Worm (Caenorhabditis elegans) whole organism, young adult: ENCODE measurements around the gene C52B11.5.

Source experiments
- B0019.2 ChIP-seq: fragments of 200-800 bp; sonication (Bioruptor generic); conservative IDR thresholded peaks from 2 replicates; pipeline ENCODE4 v1.3.6; 2022; ENCODE audit warnings: missing genetic modification reagents, missing genetic modification characterization, missing compliant biosample characterization
- B0035.1 ChIP-seq: sonication (generic microtip); optimal IDR thresholded peaks from 2 replicates; lab custom pipeline; 2016; ENCODE audit warnings: missing genetic modification characterization, mild to moderate bottlenecking, missing compliant biosample characterization, missing genotype, missing genetic modification reagents
- C06A6.2 ChIP-seq: fragments of 200-800 bp; sonication (Bioruptor generic); conservative IDR thresholded peaks from 2 replicates; pipeline ENCODE4 v1.3.6; 2022; ENCODE audit warnings: missing genetic modification characterization, missing compliant biosample characterization
- D2030.7 ChIP-seq: fragments of 200-800 bp; sonication (Bioruptor generic); IDR thresholded peaks from 2 replicates; pipeline ENCODE4 v1.3.6; 2022; ENCODE audit warnings: missing genetic modification reagents, missing genetic modification characterization, missing compliant biosample characterization
- F10E7.11 ChIP-seq: sonication (generic microtip); optimal IDR thresholded peaks from 2 replicates; lab custom pipeline; 2017; ENCODE audit warnings: mild to moderate bottlenecking, missing genetic modification characterization, moderate library complexity, missing compliant biosample characterization
- F22D6.2 ChIP-seq: sonication (generic microtip); optimal IDR thresholded peaks from 2 replicates; lab custom pipeline; 2016; ENCODE audit warnings: mild to moderate bottlenecking, missing genetic modification characterization, missing compliant biosample characterization
- F37B4.10 ChIP-seq: fragments of 200-800 bp; sonication (Bioruptor generic); IDR thresholded peaks from 2 replicates; pipeline ENCODE4 v1.3.6; 2022; ENCODE audit warnings: missing genetic modification characterization, missing compliant biosample characterization
- F49E8.2 ChIP-seq: sonication (generic microtip); optimal IDR thresholded peaks from 3 replicates; lab custom pipeline; 2017; ENCODE audit warnings: missing genetic modification characterization, mild to moderate bottlenecking, missing compliant biosample characterization, antibody characterized with exemption, moderate library complexity; ENCODE audit not compliant: insufficient read depth
- F52B5.7 ChIP-seq: sonication (generic microtip); optimal IDR thresholded peaks from 2 replicates; lab custom pipeline; 2016; ENCODE audit warnings: mild to moderate bottlenecking, missing genetic modification characterization, missing compliant biosample characterization
- F57C9.4 ChIP-seq: sonication (generic microtip); optimal IDR thresholded peaks from 2 replicates; lab custom pipeline; 2017; ENCODE audit warnings: mild to moderate bottlenecking, missing genetic modification characterization, missing compliant biosample characterization
- K11D2.4 ChIP-seq: fragments of 200-800 bp; sonication (Bioruptor generic); IDR thresholded peaks from 2 replicates; pipeline ENCODE4 v1.3.6; 2022; ENCODE audit warnings: missing genetic modification reagents, missing genetic modification characterization, missing compliant biosample characterization
- T26A5.8 ChIP-seq: sonication (generic microtip); optimal IDR thresholded peaks from 2 replicates; lab custom pipeline; 2016; ENCODE audit warnings: missing genetic modification characterization, missing compliant biosample characterization
- Y53G8AR.9 ChIP-seq: fragments of 200-800 bp; sonication (Bioruptor generic); conservative IDR thresholded peaks from 2 replicates; pipeline ENCODE4 v1.3.6; 2022; ENCODE audit warnings: missing genetic modification reagents, missing genetic modification characterization, missing compliant biosample characterization
- aptf-2 ChIP-seq: fragments of 200-800 bp; sonication (Bioruptor generic); conservative IDR thresholded peaks from 2 replicates; pipeline ENCODE4 v1.3.6; 2022; ENCODE audit warnings: missing genetic modification reagents, missing genetic modification characterization, missing compliant biosample characterization
- aptf-3 ChIP-seq: fragments of 200-800 bp; sonication (Bioruptor generic); IDR thresholded peaks from 2 replicates; pipeline ENCODE4 v1.3.6; 2022; ENCODE audit warnings: missing genetic modification characterization, missing compliant biosample characterization
- atf-7 ChIP-seq: sonication (generic microtip); optimal IDR thresholded peaks from 2 replicates; lab custom pipeline; 2017; ENCODE audit warnings: mild to moderate bottlenecking, missing genetic modification characterization, missing compliant biosample characterization
- attf-3 ChIP-seq: fragments of 200-800 bp; sonication (Bioruptor generic); conservative IDR thresholded peaks from 2 replicates; pipeline ENCODE4 v1.3.6; 2022; ENCODE audit warnings: missing genetic modification reagents, missing genetic modification characterization, missing compliant biosample characterization
- attf-6 ChIP-seq: fragments of 200-800 bp; sonication (Bioruptor generic); IDR thresholded peaks from 2 replicates; pipeline ENCODE4 v1.3.6; 2022; ENCODE audit warnings: missing genetic modification reagents, missing genetic modification characterization, missing compliant biosample characterization
- bed-2 ChIP-seq: fragments of 200-800 bp; sonication (Bioruptor generic); IDR thresholded peaks from 2 replicates; pipeline ENCODE4 v1.3.6; 2022; ENCODE audit warnings: missing genetic modification reagents, missing genetic modification characterization, missing compliant biosample characterization
- ccch-3 ChIP-seq: fragments of 200-800 bp; sonication (Bioruptor generic); optimal IDR thresholded peaks from 2 replicates; lab custom pipeline; 2018; ENCODE audit warnings: mild to moderate bottlenecking, missing genetic modification characterization, missing compliant biosample characterization
- cebp-1 ChIP-seq, 2 experiments: fragments of 200-800 bp in 1 of 2; sonication (Bioruptor generic) in 1 of 2; sonication (generic microtip) in 1 of 2; IDR thresholded peaks in 1 of 2; optimal IDR thresholded peaks in 1 of 2; 2 replicates each; pipeline versions ENCODE4 v1.3.6 to Lab custom; 2017 to 2022; ENCODE audit warnings: missing compliant biosample characterization in 2 of 2, missing genetic modification characterization in 2 of 2, mild to moderate bottlenecking in 1 of 2, missing genetic modification reagents in 1 of 2, moderate library complexity in 1 of 2
- cebp-2 ChIP-seq: fragments of 200-800 bp; sonication (Bioruptor generic); IDR thresholded peaks from 2 replicates; pipeline ENCODE4 v1.3.6; 2022; ENCODE audit warnings: missing genetic modification characterization, missing compliant biosample characterization
- ceh-27 ChIP-seq: fragments of 200-800 bp; sonication (Bioruptor generic); optimal IDR thresholded peaks from 2 replicates; lab custom pipeline; 2018; ENCODE audit warnings: mild to moderate bottlenecking, missing genetic modification characterization, moderate library complexity, missing compliant biosample characterization
- ceh-79 ChIP-seq: sonication (generic microtip); optimal IDR thresholded peaks from 2 replicates; lab custom pipeline; 2017; ENCODE audit warnings: mild to moderate bottlenecking, missing genetic modification characterization, missing compliant biosample characterization
- dpff-1 ChIP-seq: sonication (generic microtip); optimal IDR thresholded peaks from 2 replicates; lab custom pipeline; 2017; ENCODE audit warnings: mild to moderate bottlenecking, missing genetic modification characterization, missing compliant biosample characterization
- egl-18 ChIP-seq: fragments of 200-800 bp; sonication (Bioruptor generic); IDR thresholded peaks from 2 replicates; pipeline ENCODE4 v1.3.6; 2022; ENCODE audit warnings: missing genetic modification reagents, missing genetic modification characterization, missing compliant biosample characterization
- egl-44 ChIP-seq: fragments of 200-800 bp; sonication (Bioruptor generic); IDR thresholded peaks from 2 replicates; pipeline ENCODE4 v1.3.6; 2022; ENCODE audit warnings: missing genetic modification reagents, missing genetic modification characterization, missing compliant biosample characterization
- ekl-4 ChIP-seq: fragments of 200-800 bp; sonication (Bioruptor generic); IDR thresholded peaks from 2 replicates; pipeline ENCODE4 v1.3.6; 2022; ENCODE audit warnings: missing genetic modification reagents, missing genetic modification characterization, missing compliant biosample characterization
- ets-4 ChIP-seq: fragments of 200-800 bp; sonication (Bioruptor generic); optimal IDR thresholded peaks from 2 replicates; lab custom pipeline; 2018; ENCODE audit warnings: mild to moderate bottlenecking, missing genetic modification characterization, missing compliant biosample characterization
- gei-17 ChIP-seq: fragments of 200-800 bp; sonication (Bioruptor generic); optimal IDR thresholded peaks from 2 replicates; lab custom pipeline; 2018; ENCODE audit warnings: mild to moderate bottlenecking, missing genetic modification characterization, missing compliant biosample characterization
- hlh-12 ChIP-seq: sonication (generic microtip); optimal IDR thresholded peaks from 2 replicates; lab custom pipeline; 2016; ENCODE audit warnings: missing genetic modification characterization, missing compliant biosample characterization
- hsf-1 ChIP-seq: fragments of 200-800 bp; sonication (Bioruptor generic); IDR thresholded peaks from 2 replicates; pipeline ENCODE4 v1.3.6; 2022; ENCODE audit warnings: missing genetic modification reagents, missing genetic modification characterization, missing compliant biosample characterization
- let-607 ChIP-seq, 2 experiments: fragments of 200-800 bp in 1 of 2; sonication (Bioruptor generic) in 1 of 2; sonication (generic microtip) in 1 of 2; optimal IDR thresholded peaks; 2 replicates each; lab custom pipeline; 2016 to 2018; ENCODE audit warnings: mild to moderate bottlenecking in 2 of 2, missing compliant biosample characterization in 2 of 2, missing genetic modification characterization in 2 of 2, moderate library complexity in 2 of 2, missing genotype in 1 of 2
- lir-1 ChIP-seq: fragments of 200-800 bp; sonication (Bioruptor generic); conservative IDR thresholded peaks from 2 replicates; pipeline ENCODE4 v1.3.6; 2022; ENCODE audit warnings: missing genetic modification reagents, missing genetic modification characterization, missing compliant biosample characterization
- lsl-1 ChIP-seq: fragments of 200-800 bp; sonication (Bioruptor generic); optimal IDR thresholded peaks from 2 replicates; lab custom pipeline; 2018; ENCODE audit warnings: mild to moderate bottlenecking, missing genetic modification characterization, moderate library complexity, missing compliant biosample characterization
- mes-4 ChIP-seq: sonication (generic microtip); optimal IDR thresholded peaks from 2 replicates; lab custom pipeline; 2016; ENCODE audit warnings: missing genotype, missing genetic modification characterization, missing compliant biosample characterization
- nhr-27 ChIP-seq: fragments of 200-800 bp; sonication (Bioruptor generic); optimal IDR thresholded peaks from 2 replicates; lab custom pipeline; 2018; ENCODE audit warnings: mild to moderate bottlenecking, missing genetic modification characterization, moderate library complexity, missing compliant biosample characterization
- nhr-80 ChIP-seq: sonication (generic microtip); optimal IDR thresholded peaks from 2 replicates; lab custom pipeline; 2016; ENCODE audit warnings: missing genetic modification characterization, missing compliant biosample characterization
- nhr-90 ChIP-seq: sonication (generic microtip); optimal IDR thresholded peaks from 2 replicates; lab custom pipeline; 2016; ENCODE audit warnings: missing genotype, mild to moderate bottlenecking, missing genetic modification characterization, missing compliant biosample characterization
- pbrm-1 ChIP-seq: fragments of 200-800 bp; sonication (Bioruptor generic); IDR thresholded peaks from 2 replicates; pipeline ENCODE4 v1.3.6; 2022; ENCODE audit warnings: missing genetic modification reagents, missing genetic modification characterization, missing compliant biosample characterization
- snpc-1.1 ChIP-seq: sonication (generic microtip); optimal IDR thresholded peaks from 2 replicates; lab custom pipeline; 2017; ENCODE audit warnings: missing genetic modification characterization, mild to moderate bottlenecking, missing compliant biosample characterization, antibody characterized with exemption, moderate library complexity, missing genotype, missing genetic modification reagents; ENCODE audit not compliant: insufficient read depth
- snpc-3.4 ChIP-seq: sonication (generic microtip); optimal IDR thresholded peaks from 2 replicates; lab custom pipeline; 2017; ENCODE audit warnings: missing genetic modification characterization, mild to moderate bottlenecking, missing compliant biosample characterization, antibody characterized with exemption, moderate library complexity, missing genotype, missing genetic modification reagents
- somi-1 ChIP-seq: fragments of 200-800 bp; sonication (Bioruptor generic); optimal IDR thresholded peaks from 2 replicates; lab custom pipeline; 2018; ENCODE audit warnings: mild to moderate bottlenecking, missing genetic modification characterization, missing compliant biosample characterization
- sptf-2 ChIP-seq: fragments of 200-800 bp; sonication (Bioruptor generic); optimal IDR thresholded peaks from 2 replicates; lab custom pipeline; 2018; ENCODE audit warnings: mild to moderate bottlenecking, missing genetic modification characterization, missing compliant biosample characterization
- tbp1 ChIP-seq: fragments of 200-800 bp; sonication (Bioruptor generic); optimal IDR thresholded peaks from 2 replicates; lab custom pipeline; 2018; ENCODE audit warnings: mild to moderate bottlenecking, missing genetic modification characterization, missing compliant biosample characterization
- tlf-1 ChIP-seq: fragments of 200-800 bp; sonication (Bioruptor generic); optimal IDR thresholded peaks from 2 replicates; lab custom pipeline; 2018; ENCODE audit warnings: mild to moderate bottlenecking, missing genetic modification characterization, missing compliant biosample characterization
- zim-3 ChIP-seq: sonication (generic microtip); optimal IDR thresholded peaks from 2 replicates; lab custom pipeline; 2017; ENCODE audit warnings: mild to moderate bottlenecking, missing genetic modification characterization, moderate library complexity, missing compliant biosample characterization
- ztf-18 ChIP-seq: sonication (generic microtip); optimal IDR thresholded peaks from 2 replicates; lab custom pipeline; 2016; ENCODE audit warnings: missing genotype, mild to moderate bottlenecking, missing genetic modification characterization, missing compliant biosample characterization
- ztf-25 ChIP-seq: fragments of 200-800 bp; sonication (Bioruptor generic); IDR thresholded peaks from 2 replicates; pipeline ENCODE4 v1.3.6; 2022; ENCODE audit warnings: missing genetic modification reagents, missing genetic modification characterization, missing compliant biosample characterization

C52B11.5 gene

ce11 chrX:1322997-1323396 lies 50.4 kb downstream of the C52B11.5 start (continued):
- peak; percentile 93 for TF ChIP-seq gei-17 (GFP tag; lab: Kevin White, UChicago)
- no peak for TF ChIP-seq cebp-2 (GFP tag; lab: Robert Waterston, UW)
- TF ChIP-seq mes-4 (tag; lab: Kevin White, UChicago): no peak
- no peak for TF ChIP-seq D2030.7 (GFP tag; lab: Robert Waterston, UW)
- TF ChIP-seq let-607 (tag; optimal IDR thresholded peaks at IDR 0.05; lab: Kevin White, UChicago): no peak
- peak; percentile 51 for TF ChIP-seq nhr-80 (tag; lab: Kevin White, UChicago)
- no peak for TF ChIP-seq F22D6.2 (tag; lab: Kevin White, UChicago)
- no peak for TF ChIP-seq ekl-4 (GFP tag; lab: Robert Waterston, UW)
- no peak for TF ChIP-seq snpc-3.4 (tag; lab: Kevin White, UChicago)
- TF ChIP-seq B0035.1 (tag; lab: Kevin White, UChicago): no peak
- no peak for TF ChIP-seq nhr-27 (tag; lab: Kevin White, UChicago)
- TF ChIP-seq F49E8.2: no peak
- TF ChIP-seq F37B4.10: no peak
- no peak for TF ChIP-seq zim-3
- peak; percentile 61 for TF ChIP-seq tlf-1 (GFP tag; lab: Kevin White, UChicago)
- no peak for TF ChIP-seq bed-2 (GFP tag; lab: Robert Waterston, UW)
- 0 out of 2 replicates have a peak, but pooled peaks have one; percentile 10 for TF ChIP-seq egl-44
- TF ChIP-seq C06A6.2 (GFP tag; lab: Robert Waterston, UW): no peak
- TF ChIP-seq ceh-27: peak; percentile 91
- TF ChIP-seq attf-3 (GFP tag; lab: Robert Waterston, UW): no peak
- no peak for TF ChIP-seq F52B5.7
- TF ChIP-seq cebp-1 (GFP tag; IDR thresholded peaks at IDR 0.05; lab: Robert Waterston, UW): 0 out of 2 replicates have a peak, but pooled peaks have one; percentile 16
- peak; percentile 76 for TF ChIP-seq cebp-1 (tag; optimal IDR thresholded peaks at IDR 0.05; lab: Kevin White, UChicago)
- no peak for TF ChIP-seq F10E7.11
- TF ChIP-seq B0019.2 (GFP tag; lab: Robert Waterston, UW): no peak
- no peak for TF ChIP-seq hsf-1 (GFP tag; lab: Robert Waterston, UW)
- no peak for TF ChIP-seq sptf-2 (GFP tag; lab: Kevin White, UChicago)
- TF ChIP-seq aptf-2 (GFP tag; lab: Robert Waterston, UW): no peak
- TF ChIP-seq pbrm-1 (GFP tag; lab: Robert Waterston, UW): no peak
- TF ChIP-seq ceh-79 (tag; lab: Kevin White, UChicago): no peak
- TF ChIP-seq ztf-25 (GFP tag; lab: Robert Waterston, UW): no peak
- TF ChIP-seq lsl-1 (GFP tag; lab: Kevin White, UChicago): no peak
- TF ChIP-seq egl-18 (GFP tag; lab: Robert Waterston, UW): no peak
- no peak for TF ChIP-seq hlh-12 (tag; lab: Kevin White, UChicago)
- 0 out of 2 replicates have a peak, but pooled peaks have one; percentile 39 for TF ChIP-seq aptf-3 (GFP tag; lab: Robert Waterston, UW)
- TF ChIP-seq K11D2.4 (GFP tag; lab: Robert Waterston, UW): peak; percentile 85
- TF ChIP-seq ztf-18 (tag; lab: Kevin White, UChicago): no peak
- TF ChIP-seq ccch-3 (GFP tag; lab: Kevin White, UChicago): no peak
- TF ChIP-seq F57C9.4 (tag; lab: Kevin White, UChicago): no peak
- peak; percentile 62 for TF ChIP-seq tbp1 (GFP tag; lab: Kevin White, UChicago)
- TF ChIP-seq lir-1 (GFP tag; lab: Robert Waterston, UW): no peak
- peak; percentile 19 for TF ChIP-seq atf-7 (tag; lab: Kevin White, UChicago)
- no peak for TF ChIP-seq Y53G8AR.9 (GFP tag; lab: Robert Waterston, UW)
- no peak for TF ChIP-seq nhr-90
- TF ChIP-seq ets-4 (GFP tag; lab: Kevin White, UChicago): no peak
- no peak for TF ChIP-seq attf-6 (GFP tag; lab: Robert Waterston, UW)
- TF ChIP-seq somi-1 (GFP tag; lab: Kevin White, UChicago): peak; percentile 46
- TF ChIP-seq snpc-1.1 (tag; lab: Kevin White, UChicago): no peak
- TF ChIP-seq T26A5.8 (tag; lab: Kevin White, UChicago): no peak
- no peak for TF ChIP-seq dpff-1 (tag; lab: Kevin White, UChicago)
